Fruit fly (Drosophila melanogaster) whole organism, embryonic: ENCODE measurements around the gene Zpr1.

Experiments
- Adf1 ChIP-seq: fragments of 200-800 bp; sonication (Bioruptor generic); IDR thresholded peaks from 2 replicates; pipeline ENCODE4 v1.3.6; 2022; ENCODE audit warnings: missing biosample characterization, missing genetic modification characterization
- Antp ChIP-seq: fragments of 200-800 bp; sonication (Bioruptor generic); optimal IDR thresholded peaks from 3 replicates; lab custom pipeline; 2016; ENCODE audit warnings: missing biosample characterization, missing genetic modification characterization
- CG10543 ChIP-seq: fragments of 200-800 bp; sonication (Bioruptor generic); optimal IDR thresholded peaks from 3 replicates; lab custom pipeline; 2017; ENCODE audit warnings: missing biosample characterization, mild to moderate bottlenecking, missing genetic modification characterization, moderate library complexity
- CG13775 ChIP-seq: fragments of 200-800 bp; sonication (Bioruptor generic); optimal IDR thresholded peaks from 3 replicates; lab custom pipeline; 2017; ENCODE audit warnings: missing biosample characterization, mild to moderate bottlenecking, missing genetic modification characterization
- CG14014 ChIP-seq: fragments of 200-800 bp; sonication (Bioruptor generic); IDR thresholded peaks from 2 replicates; pipeline ENCODE4 v1.3.6; 2022; ENCODE audit warnings: missing biosample characterization, missing genetic modification characterization
- CG1529 ChIP-seq: fragments of 200-800 bp; sonication (Bioruptor generic); optimal IDR thresholded peaks from 3 replicates; lab custom pipeline; 2018; ENCODE audit warnings: missing biosample characterization, missing genetic modification characterization
- CG15696 ChIP-seq: fragments of 200-800 bp; sonication (Bioruptor generic); optimal IDR thresholded peaks from 2 replicates; lab custom pipeline; 2019; ENCODE audit warnings: missing biosample characterization, mild to moderate bottlenecking, missing genetic modification characterization, moderate library complexity
- CG18599 ChIP-seq: fragments of 200-800 bp; sonication (Bioruptor generic); optimal IDR thresholded peaks from 3 replicates; lab custom pipeline; 2017; ENCODE audit warnings: missing biosample characterization, missing genetic modification characterization, mild to moderate bottlenecking, moderate library complexity, missing genetic modification reagents
- CG31365 ChIP-seq: fragments of 200-800 bp; sonication (Bioruptor generic); optimal IDR thresholded peaks from 2 replicates; lab custom pipeline; 2018; ENCODE audit warnings: missing biosample characterization, mild to moderate bottlenecking, missing genetic modification characterization
- CG42726 ChIP-seq: fragments of 200-800 bp; sonication (Bioruptor generic); IDR thresholded peaks from 2 replicates; pipeline ENCODE4 v1.3.6; 2022; ENCODE audit warnings: missing biosample characterization, missing genetic modification characterization; ENCODE audit not compliant: partially characterized antibody
- CG6854 ChIP-seq: fragments of 200-800 bp; sonication (Bioruptor generic); optimal IDR thresholded peaks from 3 replicates; lab custom pipeline; 2017; ENCODE audit warnings: missing biosample characterization, mild to moderate bottlenecking, missing genetic modification characterization
- CG8290 ChIP-seq, 3 experiments: fragments of 200-800 bp; sonication (Bioruptor generic); optimal IDR thresholded peaks; 2 replicates each; lab custom pipeline; 2016 to 2019; ENCODE audit warnings: missing biosample characterization in 3 of 3, missing genetic modification characterization in 3 of 3, mild to moderate bottlenecking in 2 of 3, moderate library complexity in 1 of 3
- CG9932 ChIP-seq: fragments of 200-800 bp; sonication (Bioruptor generic); IDR thresholded peaks from 2 replicates; pipeline ENCODE4 v1.3.6; 2022; ENCODE audit warnings: missing biosample characterization, missing genetic modification characterization
- E2f2 ChIP-seq: fragments of 200-800 bp; sonication (Bioruptor generic); IDR thresholded peaks from 2 replicates; pipeline ENCODE4 v1.3.6; 2022; ENCODE audit warnings: missing biosample characterization, missing genetic modification characterization
- Hr51 ChIP-seq, 2 experiments: fragments of 200-800 bp; sonication (Bioruptor generic); optimal IDR thresholded peaks; 2 replicates in 1 of 2; 3 replicates in 1 of 2; lab custom pipeline; 2016 to 2018; ENCODE audit warnings: missing biosample characterization in 2 of 2, missing genetic modification characterization in 2 of 2, mild to moderate bottlenecking in 1 of 2, moderate library complexity in 1 of 2
- MTF-1 ChIP-seq: fragments of 200-800 bp; sonication (Bioruptor generic); optimal IDR thresholded peaks from 2 replicates; lab custom pipeline; 2018; ENCODE audit warnings: missing biosample characterization, mild to moderate bottlenecking, missing genetic modification characterization, borderline replicate concordance
- Nf-YB ChIP-seq: fragments of 200-800 bp; sonication (Bioruptor generic); optimal IDR thresholded peaks from 3 replicates; lab custom pipeline; 2019; ENCODE audit warnings: missing biosample characterization, mild to moderate bottlenecking, missing genetic modification characterization, moderate library complexity
- Nf-YC ChIP-seq: fragments of 200-800 bp; optimal IDR thresholded peaks from 3 replicates; lab custom pipeline; 2019; ENCODE audit warnings: missing biosample characterization, mild to moderate bottlenecking, missing genetic modification characterization, moderate library complexity
- Pdp1 ChIP-seq, 2 experiments: fragments of 200-800 bp; sonication (Bioruptor generic); optimal IDR thresholded peaks; 3 replicates each; lab custom pipeline; 2016; ENCODE audit warnings: missing biosample characterization in 2 of 2, missing genetic modification characterization in 2 of 2, mild to moderate bottlenecking in 1 of 2, moderate library complexity in 1 of 2
- Sin3A ChIP-seq: fragments of >200 bp; optimal IDR thresholded peaks from 2 replicates; lab custom pipeline; 2018
- Usf ChIP-seq: fragments of 200-800 bp; sonication (Bioruptor generic); optimal IDR thresholded peaks from 2 replicates; lab custom pipeline; 2017; ENCODE audit warnings: missing genotype, missing biosample characterization, missing genetic modification characterization
- Xrp1 ChIP-seq: fragments of 200-800 bp; sonication (Bioruptor generic); IDR thresholded peaks from 2 replicates; pipeline ENCODE4 v1.3.6; 2022; ENCODE audit warnings: missing biosample characterization, missing genetic modification characterization
- abd-A ChIP-seq: fragments of 200-800 bp; sonication (Bioruptor generic); optimal IDR thresholded peaks from 3 replicates; lab custom pipeline; 2019; ENCODE audit warnings: missing biosample characterization, mild to moderate bottlenecking, missing genetic modification characterization, moderate library complexity
- ase ChIP-seq: fragments of 200-800 bp; sonication (Bioruptor generic); IDR thresholded peaks from 3 replicates; pipeline ENCODE4 v1.3.6; 2022; ENCODE audit warnings: missing biosample characterization, missing genetic modification characterization
- bsh ChIP-seq, 2 experiments: fragments of 200-800 bp; sonication (Bioruptor generic); optimal IDR thresholded peaks; 2 replicates each; lab custom pipeline; 2017 to 2018; ENCODE audit warnings: mild to moderate bottlenecking in 2 of 2, missing biosample characterization in 2 of 2, missing genetic modification characterization in 2 of 2, moderate library complexity in 1 of 2
- chif ChIP-seq, 2 experiments: fragments of 200-800 bp; sonication (Bioruptor generic); optimal IDR thresholded peaks; 3 replicates each; lab custom pipeline; 2016; ENCODE audit warnings: missing biosample characterization in 2 of 2, missing genetic modification characterization in 2 of 2
- crol ChIP-seq: fragments of 200-800 bp; sonication (Bioruptor generic); IDR thresholded peaks from 2 replicates; pipeline ENCODE4 v1.3.6; 2022; ENCODE audit warnings: missing biosample characterization, missing genetic modification characterization
- emc ChIP-seq: fragments of 200-800 bp; sonication (Bioruptor generic); optimal IDR thresholded peaks from 2 replicates; lab custom pipeline; 2016; ENCODE audit warnings: missing biosample characterization, missing genetic modification characterization
- fu2 ChIP-seq: fragments of 200-800 bp; sonication (Bioruptor generic); optimal IDR thresholded peaks from 2 replicates; lab custom pipeline; 2016; ENCODE audit warnings: missing biosample characterization, missing genetic modification characterization
- inv ChIP-seq: fragments of 200-800 bp; sonication (Bioruptor generic); IDR thresholded peaks from 2 replicates; pipeline ENCODE4 v1.3.6; 2022; ENCODE audit warnings: missing biosample characterization, missing genetic modification characterization; ENCODE audit not compliant: partially characterized antibody
- klu ChIP-seq: fragments of 200-800 bp; sonication (Bioruptor generic); IDR thresholded peaks from 2 replicates; pipeline ENCODE4 v1.3.6; 2022; ENCODE audit warnings: missing biosample characterization, missing genetic modification characterization
- lab ChIP-seq: fragments of 200-800 bp; sonication (Bioruptor generic); optimal IDR thresholded peaks from 3 replicates; lab custom pipeline; 2017; ENCODE audit warnings: missing biosample characterization, missing genetic modification characterization, mild to moderate bottlenecking, moderate library complexity, missing genetic modification reagents
- nau ChIP-seq: fragments of 200-800 bp; sonication (Bioruptor generic); optimal IDR thresholded peaks from 3 replicates; lab custom pipeline; 2017; ENCODE audit warnings: missing biosample characterization, mild to moderate bottlenecking, missing genetic modification characterization, missing genetic modification reagents
- sd ChIP-seq: fragments of 200-800 bp; sonication (Bioruptor generic); optimal IDR thresholded peaks from 3 replicates; lab custom pipeline; 2018; ENCODE audit warnings: missing biosample characterization, mild to moderate bottlenecking, missing genetic modification characterization, moderate library complexity
- slp2 ChIP-seq: fragments of 200-800 bp; sonication (Bioruptor generic); optimal IDR thresholded peaks from 2 replicates; lab custom pipeline; 2016; ENCODE audit warnings: missing biosample characterization, missing genetic modification characterization
- sob ChIP-seq: fragments of 200-800 bp; sonication (Bioruptor generic); IDR thresholded peaks from 2 replicates; pipeline ENCODE4 v1.3.6; 2022; ENCODE audit warnings: missing biosample characterization, missing genetic modification characterization
- wor ChIP-seq: fragments of 200-800 bp; sonication (Bioruptor generic); IDR thresholded peaks from 2 replicates; pipeline ENCODE4 v1.3.6; 2022; ENCODE audit warnings: missing biosample characterization, missing genetic modification characterization
- z ChIP-seq: fragments of 200-800 bp; sonication (Bioruptor generic); IDR thresholded peaks from 3 replicates; pipeline ENCODE4 v1.3.6; 2022; ENCODE audit warnings: missing biosample characterization, missing genetic modification characterization

Gene Zpr1

dm6 chrX:9122492-9122891, 39.4 kb downstream of the Zpr1 start (continued):
- TF ChIP-seq CG18599 (GFP tag; lab: Kevin White, UChicago) (peak; percentile 14), CG10543 (GFP tag; lab: Kevin White, UChicago) (peak; percentile 16), klu (0 out of 2 replicates have a peak, but pooled peaks have one; percentile 8), CG42726 (GFP tag; lab: Robert Waterston, UW) (no peak), CG9932 (GFP tag; lab: Robert Waterston, UW) (no peak), nau (GFP tag; lab: Kevin White, UChicago) (peak; percentile 62), lab (GFP tag; lab: Kevin White, UChicago) (peak; percentile 10), slp2 (no peak), chif (GFP tag; optimal IDR thresholded peaks at IDR 0.05; lab: Kevin White, UChicago) (no peak), Nf-YC (tag; lab: Kevin White, UChicago) (no peak), fu2 (GFP tag; lab: Kevin White, UChicago) (no peak), Usf (GFP tag; lab: Kevin White, UChicago) (no peak), MTF-1 (GFP tag; lab: Kevin White, UChicago) (no peak), E2f2 (GFP tag; lab: Robert Waterston, UW) (no peak), emc (GFP tag; lab: Kevin White, UChicago) (no peak), ase (GFP tag; lab: Robert Waterston, UW) (no peak), z (GFP tag; lab: Robert Waterston, UW) (peak; percentile 47; the same call in 1 of the 3 replicates), CG1529 (GFP tag; lab: Kevin White, UChicago) (no peak), CG31365 (no peak), Pdp1 (GFP tag; optimal IDR thresholded peaks at IDR 0.05; lab: Kevin White, UChicago) (peak in 1 of 2 experiments; percentile 12), Adf1 (GFP tag; lab: Robert Waterston, UW) (no peak), inv (GFP tag; lab: Robert Waterston, UW) (no peak), Xrp1 (GFP tag; lab: Robert Waterston, UW) (0 out of 2 replicates have a peak, but pooled peaks have one; percentile 4), sob (0 out of 2 replicates have a peak, but pooled peaks have one; percentile 8), Hr51 (GFP tag; optimal IDR thresholded peaks at IDR 0.05; lab: Kevin White, UChicago) (no peak), wor (GFP tag; lab: Robert Waterston, UW) (no peak), Nf-YB (peak; percentile 15), CG14014 (GFP tag; lab: Robert Waterston, UW) (0 out of 2 replicates have a peak, but pooled peaks have one; percentile 7), Antp (GFP tag; lab: Kevin White, UChicago) (no peak), crol (peak; percentile 88), Sin3A (no peak), CG13775 (no peak), abd-A (tag; lab: Kevin White, UChicago) (peak; percentile 67), CG15696 (tag; lab: Kevin White, UChicago) (no peak), sd (tag; lab: Kevin White, UChicago) (peak; percentile 15), CG8290 (GFP tag; optimal IDR thresholded peaks at IDR 0.05; lab: Kevin White, UChicago) (no peak), CG8290 (tag; optimal IDR thresholded peaks at IDR 0.05; lab: Kevin White, UChicago) (no peak), bsh (GFP tag; optimal IDR thresholded peaks at IDR 0.05; lab: Kevin White, UChicago) (no peak), CG6854 (GFP tag; lab: Kevin White, UChicago) (no peak)
- TF ChIP-seq, all 482 proteins: peak for 19
